Worm (Caenorhabditis elegans): ENCODE measurements around the gene cyld-1.

ce11 chrIII:9850877-9851276 lies 59.6 kb downstream of the cyld-1 start:
- no peak for TF ChIP-seq unc-62 (GFP tag; optimal IDR thresholded peaks at IDR 0.05)
- no peak for TF ChIP-seq nhr-6 (tag; optimal IDR thresholded peaks at IDR 0.05)
